Worm (Caenorhabditis elegans): ENCODE results near the gene asp-6.

DNA sequence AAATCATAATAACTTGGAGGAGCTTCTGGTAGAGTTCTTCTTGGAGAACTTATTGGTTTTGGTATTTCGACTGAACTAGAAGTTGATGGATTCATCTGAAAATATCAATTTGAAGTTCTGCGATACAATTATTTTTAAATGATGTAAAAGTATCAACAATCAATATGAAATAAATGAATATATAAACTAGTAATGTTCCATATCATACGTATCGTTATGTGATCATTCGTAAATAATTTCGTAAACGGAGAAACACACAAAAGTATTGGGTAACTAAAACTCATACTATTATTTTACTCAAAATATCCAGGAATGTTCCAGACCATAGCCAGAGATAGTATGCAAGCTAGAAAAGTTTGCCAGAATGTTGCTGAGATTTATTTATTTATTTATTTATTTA is 37.6 kb upstream of the asp-6 start, which contains the start of gene W02D7.8:
- no peak for TF ChIP-seq snpc-4 (tag; optimal IDR thresholded peaks at IDR 0.05)
- no peak for TF ChIP-seq unc-62 (GFP tag; optimal IDR thresholded peaks at IDR 0.05)
- TF ChIP-seq ces-1 (GFP tag; optimal IDR thresholded peaks at IDR 0.05), result no peak
- no peak for TF ChIP-seq elt-3 (tag; optimal IDR thresholded peaks at IDR 0.05)
- no peak for TF ChIP-seq nhr-12 (tag; optimal IDR thresholded peaks at IDR 0.05)
- TF ChIP-seq lin-13 (tag; optimal IDR thresholded peaks at IDR 0.05), result no peak
- TF ChIP-seq nhr-237 (tag; optimal IDR thresholded peaks at IDR 0.05), result no peak
- no peak for TF ChIP-seq ztf-11 (tag; optimal IDR thresholded peaks at IDR 0.05)
- no peak for TF ChIP-seq unc-39 (tag; optimal IDR thresholded peaks at IDR 0.05)
- TF ChIP-seq elt-1 (tag; optimal IDR thresholded peaks at IDR 0.05; ENCODE audit: borderline replicate concordance, insufficient read depth), result no peak
